Worm (Caenorhabditis elegans): ENCODE measurements around the gene F57G4.11.
"Not testable (repeated sequence)": the region's sequence is repeated elsewhere in the genome, so short reads cannot be mapped to it uniquely, and the experiment has no call there.

Gene F57G4.11

DNA sequence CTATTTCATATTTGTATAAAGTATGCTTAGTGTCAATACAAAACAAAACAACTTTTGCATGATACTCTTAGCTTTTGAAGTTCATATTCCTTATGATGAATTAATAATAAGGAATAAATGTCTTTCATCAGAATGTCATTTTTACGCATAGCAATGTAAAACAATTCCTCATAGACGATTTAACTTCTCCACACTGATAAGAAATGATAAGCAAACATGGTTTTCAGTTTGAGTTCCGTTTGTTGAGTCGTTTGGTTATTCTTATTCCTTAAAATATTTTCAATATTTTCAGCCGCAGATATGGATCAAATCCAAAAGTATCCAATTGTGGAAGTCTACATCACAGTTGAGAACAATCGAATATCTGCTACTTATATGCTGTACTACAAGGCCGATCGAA is at the start of gene F57G4.11:
Gene F57G4.11 (plus strand): TSS at position 301 of the 400 bp plus-strand sequence.
- TF ChIP-seq hmg-4 (GFP tag; optimal IDR thresholded peaks at IDR 0.05) (no peak), ceh-36 (tag; optimal IDR thresholded peaks at IDR 0.05) (no peak), aly-1 (tag; optimal IDR thresholded peaks at IDR 0.05) (no peak), ets-7 (tag; optimal IDR thresholded peaks at IDR 0.05) (no peak), B0310.2 (tag; optimal IDR thresholded peaks at IDR 0.05) (no peak), F13C5.2 (tag; optimal IDR thresholded peaks at IDR 0.05) (no peak)

DNA sequence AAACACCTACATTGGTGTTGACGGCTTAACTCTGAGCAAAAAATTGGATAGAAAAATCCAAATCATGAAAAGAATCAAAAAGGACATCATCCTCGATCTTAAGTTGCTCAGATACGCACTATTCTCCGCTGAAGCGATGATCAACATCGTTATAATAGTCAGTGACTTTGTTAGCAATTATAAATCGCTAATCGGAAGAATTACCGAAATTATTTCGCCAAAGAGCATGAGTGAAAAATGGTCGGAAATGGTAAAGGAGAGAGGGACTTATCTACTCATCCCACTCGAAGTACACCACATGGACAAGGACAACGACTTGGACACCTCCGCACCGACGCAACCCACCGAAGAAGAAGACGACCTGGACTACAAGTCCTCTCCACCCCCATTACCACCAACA is 45.0 kb upstream of the F57G4.11 start:
- TF ChIP-seq tbx-11 (GFP tag; IDR thresholded peaks at IDR 0.05) (no peak), hmg-4 (GFP tag; optimal IDR thresholded peaks at IDR 0.05) (no peak), hmbx-1 (tag; optimal IDR thresholded peaks at IDR 0.05) (no peak), ets-7 (tag; optimal IDR thresholded peaks at IDR 0.05) (no peak)

ce11 chrV:17584352-17584843 is 40.6 kb upstream of the F57G4.11 start, which contains the start of gene fbxa-133:
fbxa-133 (plus strand) TSS chrV:17584793.
- TF ChIP-seq scrt-1 (GFP tag; IDR thresholded peaks at IDR 0.05); sea-1 (GFP tag; conservative IDR thresholded peaks at IDR 0.05); hmbx-1 (tag; optimal IDR thresholded peaks at IDR 0.05): not testable (repeated sequence)

ce11 chrV:17595691-17596090 is 29.3 kb upstream of the F57G4.11 start:
- TF ChIP-seq B0310.2 (tag; optimal IDR thresholded peaks at IDR 0.05), result no peak
- no peak for TF ChIP-seq aly-1 (tag; optimal IDR thresholded peaks at IDR 0.05)

DNA sequence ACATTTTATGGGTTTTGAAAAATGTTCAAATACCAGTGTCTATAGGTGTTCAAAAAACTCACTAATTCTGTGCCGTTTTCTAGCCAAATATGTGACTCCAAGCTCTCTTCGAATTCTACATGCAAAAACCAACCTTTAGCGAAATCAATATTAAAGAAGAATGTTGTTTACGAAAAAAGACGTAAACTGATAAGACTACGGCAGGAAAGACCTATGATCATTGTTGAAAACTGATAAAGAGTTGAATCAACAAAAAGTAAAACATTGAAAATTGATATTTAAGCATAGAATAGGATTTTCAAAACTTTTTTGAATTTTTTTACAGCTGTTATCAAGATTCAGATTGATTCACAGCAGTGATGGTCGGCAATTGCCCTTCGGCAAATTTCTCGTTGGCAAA is 26.2 kb upstream of the F57G4.11 start, which contains the start of gene Y6G8.2:
Gene Y6G8.2 (minus strand): TSS at position 147 of the 400 bp plus-strand sequence.
- TF ChIP-seq scrt-1 (GFP tag; IDR thresholded peaks at IDR 0.05) (no peak), ets-7 (tag; optimal IDR thresholded peaks at IDR 0.05) (no peak), B0310.2 (tag; optimal IDR thresholded peaks at IDR 0.05) (no peak), ceh-13 (GFP tag; optimal IDR thresholded peaks at IDR 0.05) (no peak), ama-1 (optimal IDR thresholded peaks at IDR 0.05) (no peak), F13C5.2 (tag; optimal IDR thresholded peaks at IDR 0.05) (no peak), hnd-1 (tag; optimal IDR thresholded peaks at IDR 0.05) (no peak), sea-1 (GFP tag; conservative IDR thresholded peaks at IDR 0.05) (no peak)

- TF ChIP-seq aly-1 (tag; optimal IDR thresholded peaks at IDR 0.05), result no peak
- no peak for TF ChIP-seq hmg-4 (GFP tag; optimal IDR thresholded peaks at IDR 0.05)
- no peak for TF ChIP-seq B0310.2 (tag; optimal IDR thresholded peaks at IDR 0.05)
- TF ChIP-seq tbx-11 (GFP tag; IDR thresholded peaks at IDR 0.05), result no peak
- no peak for TF ChIP-seq ceh-13 (GFP tag; optimal IDR thresholded peaks at IDR 0.05)
- no peak for TF ChIP-seq ets-7 (tag; optimal IDR thresholded peaks at IDR 0.05)
- TF ChIP-seq ama-1 (optimal IDR thresholded peaks at IDR 0.05), result no peak
- TF ChIP-seq tra-4 (tag; optimal IDR thresholded peaks at IDR 0.05), result no peak
- no peak for TF ChIP-seq sea-1 (GFP tag; conservative IDR thresholded peaks at IDR 0.05)
- no peak for TF ChIP-seq pes-1 (GFP tag; IDR thresholded peaks at IDR 0.05)
- TF ChIP-seq hmbx-1 (tag; optimal IDR thresholded peaks at IDR 0.05), result no peak
Measured at ce11 chrV:17601520-17601919, 23.5 kb upstream of the F57G4.11 start, which contains the start of gene ztf-25. ztf-25 (plus strand) TSS chrV:17601820.

ce11 chrV:17606050-17606449 is 19.0 kb upstream of the F57G4.11 start, which contains the start of gene Y6G8.16:
Y6G8.16 (plus strand) TSS chrV:17606350.
- not testable (repeated sequence) for TF ChIP-seq F13C5.2 (tag; optimal IDR thresholded peaks at IDR 0.05); aly-1 (tag; optimal IDR thresholded peaks at IDR 0.05); sea-1 (GFP tag; conservative IDR thresholded peaks at IDR 0.05)

ce11 chrV:17607797-17608196 is 17.2 kb upstream of the F57G4.11 start, which contains the start of gene srz-91:
srz-91 (plus strand) TSS chrV:17608097.
- TF ChIP-seq tbx-11 (GFP tag; IDR thresholded peaks at IDR 0.05) (no peak), B0310.2 (tag; optimal IDR thresholded peaks at IDR 0.05) (no peak), hmbx-1 (tag; optimal IDR thresholded peaks at IDR 0.05) (no peak), hnd-1 (tag; optimal IDR thresholded peaks at IDR 0.05) (no peak), ets-7 (tag; optimal IDR thresholded peaks at IDR 0.05) (no peak), ceh-13 (GFP tag; optimal IDR thresholded peaks at IDR 0.05) (no peak), scrt-1 (GFP tag; IDR thresholded peaks at IDR 0.05) (no peak)

DNA sequence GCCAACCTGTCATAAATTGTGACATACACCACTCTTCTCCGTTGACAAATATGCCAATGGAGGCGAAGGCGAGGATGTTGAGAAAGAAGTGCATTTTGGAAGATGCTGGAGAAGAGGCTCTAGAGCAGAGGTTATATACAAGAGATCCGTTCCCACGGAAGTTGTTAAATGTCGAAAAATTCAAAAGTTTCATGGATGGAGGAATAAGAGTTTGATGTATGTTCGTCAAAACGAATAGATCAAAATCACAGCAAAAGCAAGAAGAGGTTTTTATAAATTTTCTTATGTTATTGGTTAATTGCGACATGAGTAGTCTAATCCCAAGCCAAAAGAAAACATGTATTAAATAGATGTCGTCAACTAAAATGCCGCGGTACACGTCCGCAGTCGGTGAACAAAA is 14.5 kb upstream of the F57G4.11 start, which contains the start of gene Y6G8.15:
Gene Y6G8.15 (minus strand): TSS at position 101 of the 400 bp plus-strand sequence.
- not testable (repeated sequence) for TF ChIP-seq tra-4, F13C5.2, ets-7 (tag; optimal IDR thresholded peaks at IDR 0.05)

- TF ChIP-seq pes-1 (GFP tag; IDR thresholded peaks at IDR 0.05) (no peak), tra-4 (tag; optimal IDR thresholded peaks at IDR 0.05) (no peak), sea-1 (GFP tag; conservative IDR thresholded peaks at IDR 0.05) (no peak), ceh-13 (GFP tag; optimal IDR thresholded peaks at IDR 0.05) (no peak), tbx-37 (GFP tag; conservative IDR thresholded peaks at IDR 0.05) (no peak), scrt-1 (GFP tag; IDR thresholded peaks at IDR 0.05) (no peak), hmbx-1 (tag; optimal IDR thresholded peaks at IDR 0.05) (no peak), ets-7 (tag; optimal IDR thresholded peaks at IDR 0.05) (no peak), flt-1 (GFP tag; IDR thresholded peaks at IDR 0.05) (no peak), aly-1 (tag; optimal IDR thresholded peaks at IDR 0.05) (no peak), hmg-4 (GFP tag; optimal IDR thresholded peaks at IDR 0.05) (no peak), ceh-36 (tag; optimal IDR thresholded peaks at IDR 0.05) (no peak), F13C5.2 (tag; optimal IDR thresholded peaks at IDR 0.05) (no peak), tbx-11 (GFP tag; IDR thresholded peaks at IDR 0.05) (no peak), hnd-1 (tag; optimal IDR thresholded peaks at IDR 0.05) (no peak), ama-1 (optimal IDR thresholded peaks at IDR 0.05) (no peak)
Measured at ce11 chrV:17614251-17614650, 10.8 kb upstream of the F57G4.11 start, which contains the start of gene Y6G8.14. Y6G8.14 (minus strand) TSS chrV:17614351.
